Fruit fly (Drosophila melanogaster): ENCODE data around the gene cyst.

Gene cyst

dm6 chr2L:19489997-19490461 is 18.5 kb downstream of the cyst start, which contains the start of the genes CG10194 and CG18094 (continued):
- peak; percentile 82 for TF ChIP-seq bbx (GFP tag; IDR thresholded peaks at IDR 0.05; ENCODE audit: partially characterized antibody)
- TF ChIP-seq en (GFP tag; optimal IDR thresholded peaks at IDR 0.05) = no peak
- no peak for TF ChIP-seq Gug (GFP tag; IDR thresholded peaks at IDR 0.05)
- no peak for TF ChIP-seq CG31365 (tag; optimal IDR thresholded peaks at IDR 0.05)
- TF ChIP-seq Vsx1 (GFP tag; optimal IDR thresholded peaks at IDR 0.05) = no peak
- 0 out of 3 replicates have a peak, but pooled peaks have one; percentile 13 for TF ChIP-seq vnd (GFP tag; IDR thresholded peaks at IDR 0.05; ENCODE audit: partially characterized antibody)
- no peak for TF ChIP-seq vfl (GFP tag; optimal IDR thresholded peaks at IDR 0.05)
- TF ChIP-seq Kr (GFP tag; optimal IDR thresholded peaks at IDR 0.05) = no peak
- TF ChIP-seq Doc2 (GFP tag; IDR thresholded peaks at IDR 0.05) = no peak
- no peak for TF ChIP-seq CG8089 (GFP tag; optimal IDR thresholded peaks at IDR 0.05)
- TF ChIP-seq da (GFP tag; optimal IDR thresholded peaks at IDR 0.05) = no peak
- TF ChIP-seq CG3065 (GFP tag; optimal IDR thresholded peaks at IDR 0.05) = no peak
- TF ChIP-seq CG8388 (GFP tag; optimal IDR thresholded peaks at IDR 0.05) = peak; percentile 34
- no peak for TF ChIP-seq schlank (tag; optimal IDR thresholded peaks at IDR 0.05)
- no peak for TF ChIP-seq cato (GFP tag; optimal IDR thresholded peaks at IDR 0.05; ENCODE audit: borderline replicate concordance)
- peak; percentile 29 for TF ChIP-seq CG13424 (tag; optimal IDR thresholded peaks at IDR 0.05)
- no peak for TF ChIP-seq sens-2 (GFP tag; IDR thresholded peaks at IDR 0.05)
- no peak for TF ChIP-seq CG7839 (tag; optimal IDR thresholded peaks at IDR 0.05)
- no peak for TF ChIP-seq CG16779 (GFP tag; IDR thresholded peaks at IDR 0.05)
- TF ChIP-seq CG8944 (GFP tag; optimal IDR thresholded peaks at IDR 0.05) = no peak
- TF ChIP-seq CG17186 (GFP tag; optimal IDR thresholded peaks at IDR 0.05) = no peak
- TF ChIP-seq HLHmδ (GFP tag; optimal IDR thresholded peaks at IDR 0.05) = no peak
- no peak for TF ChIP-seq caup (GFP tag; optimal IDR thresholded peaks at IDR 0.05; ENCODE audit: severe bottlenecking)
- no peak for TF ChIP-seq Trl (optimal IDR thresholded peaks at IDR 0.05)
- TF ChIP-seq Trl (GFP tag; optimal IDR thresholded peaks at IDR 0.05) = no peak
- no peak for TF ChIP-seq Dip2 (GFP tag; IDR thresholded peaks at IDR 0.05)
- TF ChIP-seq tgo (GFP tag; IDR thresholded peaks at IDR 0.05) = no peak
- TF ChIP-seq phol (tag; optimal IDR thresholded peaks at IDR 0.05) = peak; percentile 38
- no peak for TF ChIP-seq CG14050 (GFP tag; IDR thresholded peaks at IDR 0.05)
- no peak for TF ChIP-seq her (GFP tag; optimal IDR thresholded peaks at IDR 0.05)
- no peak for TF ChIP-seq tio (GFP tag; optimal IDR thresholded peaks at IDR 0.05)
- no peak for TF ChIP-seq btn (GFP tag; optimal IDR thresholded peaks at IDR 0.05)
- no peak for TF ChIP-seq crc (GFP tag; optimal IDR thresholded peaks at IDR 0.05)
- TF ChIP-seq CG4730 (GFP tag; IDR thresholded peaks at IDR 0.05) = no peak
- no peak for TF ChIP-seq abd-A (tag; optimal IDR thresholded peaks at IDR 0.05)
- TF ChIP-seq CG6654 (GFP tag; optimal IDR thresholded peaks at IDR 0.05) = no peak
- TF ChIP-seq knrl (GFP tag; IDR thresholded peaks at IDR 0.05; ENCODE audit: partially characterized antibody) = peak; percentile 50; the same call in 2 of the 3 replicates
- no peak for TF ChIP-seq sim (GFP tag; IDR thresholded peaks at IDR 0.05)
- no peak for TF ChIP-seq TFAM (GFP tag; optimal IDR thresholded peaks at IDR 0.05)
- no peak for TF ChIP-seq luna (GFP tag; optimal IDR thresholded peaks at IDR 0.05)
- no peak for TF ChIP-seq CG5180 (GFP tag; optimal IDR thresholded peaks at IDR 0.05)
- TF ChIP-seq ac (GFP tag; optimal IDR thresholded peaks at IDR 0.05) = no peak
- TF ChIP-seq Rx (GFP tag; IDR thresholded peaks at IDR 0.05) = no peak
- TF ChIP-seq ind (GFP tag; optimal IDR thresholded peaks at IDR 0.05) = peak; percentile 55
- TF ChIP-seq maf-S (GFP tag; optimal IDR thresholded peaks at IDR 0.05) = no peak
- no peak for TF ChIP-seq sug (tag; optimal IDR thresholded peaks at IDR 0.05)
- no peak for TF ChIP-seq CG18476 (GFP tag; optimal IDR thresholded peaks at IDR 0.05)
- TF ChIP-seq CG10979 (tag; optimal IDR thresholded peaks at IDR 0.05) = peak; percentile 32
- no peak for TF ChIP-seq CG33213 (GFP tag; optimal IDR thresholded peaks at IDR 0.05)
- 0 out of 4 replicates have a peak, but pooled peaks have one; percentile 43 for TF ChIP-seq chinmo (GFP tag; IDR thresholded peaks at IDR 0.05; ENCODE audit: partially characterized antibody)
- no peak for TF ChIP-seq CrebB (tag; optimal IDR thresholded peaks at IDR 0.05)
